Worm (Caenorhabditis elegans) whole organism, L2 larva: ENCODE results near the gene C28D4.8.
A peak's percentile ranks its signal among the peaks of the same experiment; 100 is the strongest.

Experiments used
- C34F6.9 ChIP-seq: fragments of 150-350 bp; optimal IDR thresholded peaks from 2 replicates; lab custom pipeline; 2014; ENCODE audit warnings: missing biosample characterization, missing genetic modification characterization
- F13H6.1 ChIP-seq: sonication (generic microtip); optimal IDR thresholded peaks from 2 replicates; lab custom pipeline; 2016; ENCODE audit warnings: missing genetic modification characterization, missing compliant biosample characterization
- R02D3.7 ChIP-seq: fragments of 150-350 bp; optimal IDR thresholded peaks from 2 replicates; lab custom pipeline; 2014; ENCODE audit warnings: missing biosample characterization, missing genetic modification characterization
- Y55F3AM.14 ChIP-seq: fragments of 200-800 bp; sonication (Bioruptor generic); optimal IDR thresholded peaks from 2 replicates; lab custom pipeline; 2018; ENCODE audit warnings: mild to moderate bottlenecking, missing genetic modification characterization, missing compliant biosample characterization
- ZK546.5 ChIP-seq: sonication (generic microtip); optimal IDR thresholded peaks from 2 replicates; lab custom pipeline; 2017; ENCODE audit warnings: missing biosample characterization, missing genetic modification characterization
- ama-1 ChIP-seq: fragments of 150-350 bp; optimal IDR thresholded peaks from 2 replicates; lab custom pipeline; 2018; ENCODE audit warnings: inconsistent platforms
- blmp-1 ChIP-seq: sonication (generic microtip); optimal IDR thresholded peaks from 2 replicates; lab custom pipeline; 2017; ENCODE audit warnings: missing genetic modification characterization, mild to moderate bottlenecking, missing compliant biosample characterization, antibody characterized with exemption, moderate library complexity; ENCODE audit not compliant: insufficient read depth
- ceh-16 ChIP-seq: fragments of 150-350 bp; optimal IDR thresholded peaks from 2 replicates; lab custom pipeline; 2014; ENCODE audit warnings: missing biosample characterization, missing genetic modification characterization
- crh-2 ChIP-seq: sonication (generic microtip); optimal IDR thresholded peaks from 2 replicates; lab custom pipeline; 2017; ENCODE audit warnings: missing biosample characterization, missing genetic modification characterization
- dmd-4 ChIP-seq: sonication (generic microtip); optimal IDR thresholded peaks from 2 replicates; lab custom pipeline; 2017; ENCODE audit warnings: missing biosample characterization, missing genetic modification characterization
- elt-1 ChIP-seq: fragments of 150-350 bp; optimal IDR thresholded peaks from 2 replicates; lab custom pipeline; 2014; ENCODE audit warnings: missing biosample characterization, missing genetic modification characterization
- elt-3 ChIP-seq: sonication (generic microtip); optimal IDR thresholded peaks from 2 replicates; lab custom pipeline; 2017; ENCODE audit warnings: missing biosample characterization, missing genetic modification characterization
- fos-1 ChIP-seq: fragments of 150-350 bp; optimal IDR thresholded peaks from 2 replicates; lab custom pipeline; 2014; ENCODE audit warnings: missing biosample characterization, missing genetic modification characterization
- gmeb-1 ChIP-seq: fragments of 150-350 bp; optimal IDR thresholded peaks from 2 replicates; lab custom pipeline; 2014; ENCODE audit warnings: missing biosample characterization, missing genetic modification characterization
- lin-11 ChIP-seq: fragments of 150-350 bp; sonication (generic microtip); optimal IDR thresholded peaks from 2 replicates; lab custom pipeline; 2014; ENCODE audit warnings: missing biosample characterization, missing genetic modification characterization, inconsistent platforms, mixed read lengths
- lin-13 ChIP-seq: fragments of 150-350 bp; optimal IDR thresholded peaks from 2 replicates; lab custom pipeline; 2014; ENCODE audit warnings: missing biosample characterization, missing genetic modification reagents, missing genetic modification characterization
- lin-39 ChIP-seq: fragments of 150-350 bp; optimal IDR thresholded peaks from 2 replicates; lab custom pipeline; 2014; ENCODE audit warnings: missing biosample characterization, missing genetic modification reagents, missing genetic modification characterization
- lsy-2 ChIP-seq, 2 experiments: fragments of 150-350 bp in 1 of 2; sonication (generic microtip) in 1 of 2; optimal IDR thresholded peaks; 2 replicates each; lab custom pipeline; 2014 to 2017; ENCODE audit warnings: missing biosample characterization in 2 of 2, missing genetic modification characterization in 2 of 2
- mab-5 ChIP-seq: fragments of 150-350 bp; optimal IDR thresholded peaks from 2 replicates; lab custom pipeline; 2014; ENCODE audit warnings: missing biosample characterization, missing genetic modification characterization
- mbf-1 ChIP-seq: sonication (generic microtip); optimal IDR thresholded peaks from 2 replicates; lab custom pipeline; 2017; ENCODE audit warnings: missing biosample characterization, missing genetic modification characterization
- nhr-10 ChIP-seq: sonication (generic microtip); optimal IDR thresholded peaks from 2 replicates; lab custom pipeline; 2017; ENCODE audit warnings: missing biosample characterization, missing genetic modification characterization
- nhr-12 ChIP-seq: fragments of 150-350 bp; optimal IDR thresholded peaks from 2 replicates; lab custom pipeline; 2014; ENCODE audit warnings: missing biosample characterization, missing genetic modification characterization
- nhr-129 ChIP-seq: fragments of 150-350 bp; optimal IDR thresholded peaks from 2 replicates; lab custom pipeline; 2014; ENCODE audit warnings: missing biosample characterization, missing genetic modification characterization
- nhr-21 ChIP-seq: fragments of 150-350 bp; optimal IDR thresholded peaks from 2 replicates; lab custom pipeline; 2014; ENCODE audit warnings: missing biosample characterization, missing genetic modification characterization
- nhr-25 ChIP-seq: fragments of 150-350 bp; sonication (generic microtip); optimal IDR thresholded peaks from 3 replicates; lab custom pipeline; 2014; ENCODE audit warnings: missing biosample characterization, missing genetic modification characterization
- nhr-6 ChIP-seq: fragments of 150-350 bp; optimal IDR thresholded peaks from 2 replicates; lab custom pipeline; 2014; ENCODE audit warnings: missing biosample characterization, missing genetic modification characterization
- nhr-77 ChIP-seq: fragments of 150-350 bp; optimal IDR thresholded peaks from 2 replicates; lab custom pipeline; 2014; ENCODE audit warnings: missing biosample characterization, missing genetic modification characterization
- skn-1 ChIP-seq: sonication (generic microtip); optimal IDR thresholded peaks from 2 replicates; lab custom pipeline; 2017; ENCODE audit warnings: missing biosample characterization, missing genetic modification characterization
- sma-3 ChIP-seq: sonication (generic microtip); optimal IDR thresholded peaks from 2 replicates; lab custom pipeline; 2016; ENCODE audit warnings: missing genetic modification reagents, missing genetic modification characterization, missing compliant biosample characterization
- sma-9 ChIP-seq, 2 experiments: fragments of 150-350 bp in 1 of 2; sonication (generic microtip) in 1 of 2; optimal IDR thresholded peaks; 2 replicates each; lab custom pipeline; 2014 to 2016; ENCODE audit warnings: missing genetic modification characterization in 2 of 2, mild to moderate bottlenecking in 1 of 2, missing biosample characterization in 1 of 2, missing compliant biosample characterization in 1 of 2, missing genetic modification reagents in 1 of 2, moderate library complexity in 1 of 2
- snpc-4 ChIP-seq: fragments of 150-350 bp; optimal IDR thresholded peaks from 2 replicates; lab custom pipeline; 2014; ENCODE audit warnings: missing biosample characterization, missing genetic modification characterization
- unc-39 ChIP-seq: fragments of 150-350 bp; optimal IDR thresholded peaks from 2 replicates; lab custom pipeline; 2014; ENCODE audit warnings: missing biosample characterization, missing genetic modification characterization
- unc-55 ChIP-seq: fragments of 150-350 bp; sonication (generic microtip); optimal IDR thresholded peaks from 3 replicates; lab custom pipeline; 2014; ENCODE audit warnings: missing biosample characterization, missing genetic modification reagents, missing genetic modification characterization
- unc-62 ChIP-seq: fragments of 150-350 bp; optimal IDR thresholded peaks from 2 replicates; lab custom pipeline; 2014; ENCODE audit warnings: missing biosample characterization, missing genetic modification reagents, missing genetic modification characterization
- zag-1 ChIP-seq: fragments of 150-350 bp; optimal IDR thresholded peaks from 2 replicates; lab custom pipeline; 2014; ENCODE audit warnings: missing biosample characterization, missing genetic modification characterization
- ztf-1 ChIP-seq: fragments of 200-800 bp; sonication (Bioruptor generic); conservative IDR thresholded peaks from 2 replicates; pipeline ENCODE4 v1.3.6; 2022; ENCODE audit warnings: missing genetic modification characterization, missing compliant biosample characterization
- ztf-4 ChIP-seq: fragments of 150-350 bp; optimal IDR thresholded peaks from 2 replicates; lab custom pipeline; 2014; ENCODE audit warnings: missing biosample characterization, missing genetic modification characterization

C28D4.8 gene

ce11 chrIV:9718396-9718795 lies 29.8 kb downstream of the C28D4.8 start (continued):
- TF ChIP-seq ceh-16 (tag; lab: Kevin White, UChicago) (peak; percentile 45), ztf-1 (GFP tag; lab: Robert Waterston, UW) (no peak), ama-1 (lab: Kevin White, UChicago) (peak; percentile 41), mbf-1 (tag; lab: Kevin White, UChicago) (no peak), nhr-77 (tag; lab: Kevin White, UChicago) (no peak), ztf-4 (tag; lab: Kevin White, UChicago) (peak; percentile 23), skn-1 (no peak), nhr-10 (tag; lab: Kevin White, UChicago) (no peak), nhr-6 (peak; percentile 9), F13H6.1 (tag; lab: Kevin White, UChicago) (peak; percentile 89), lsy-2 (tag; optimal IDR thresholded peaks at IDR 0.05; lab: Kevin White, UChicago) (peak; percentile 8 to 65), elt-3 (tag; lab: Kevin White, UChicago) (no peak), elt-1 (no peak), gmeb-1 (tag; lab: Kevin White, UChicago) (peak; percentile 23), unc-39 (no peak), unc-62 (GFP tag; lab: Kevin White, UChicago) (no peak), Y55F3AM.14 (GFP tag; lab: Kevin White, UChicago) (peak; percentile 68), lin-13 (GFP tag; lab: Kevin White, UChicago) (peak; percentile 75), mab-5 (peak; percentile 5), fos-1 (peak; percentile 92)

- TF ChIP-seq sma-9 (GFP tag; optimal IDR thresholded peaks at IDR 0.05; lab: Kevin White, UChicago): peak; percentile 6
- TF ChIP-seq sma-9 (tag; optimal IDR thresholded peaks at IDR 0.05; lab: Kevin White, UChicago): no peak
- TF ChIP-seq R02D3.7 (tag; lab: Kevin White, UChicago): no peak
- TF ChIP-seq nhr-129 (tag; lab: Kevin White, UChicago): peak; percentile 98
- TF ChIP-seq, all 48 proteins: peak for 2
Measured at ce11 chrIV:9717844-9718243, 30.4 kb downstream of the C28D4.8 start.

- TF ChIP-seq sma-3 (GFP tag; lab: Kevin White, UChicago) (peak; percentile 24), skn-1 (peak; percentile 40), elt-1 (no peak), snpc-4 (peak; percentile 7), nhr-129 (tag; lab: Kevin White, UChicago) (peak; percentile 31), elt-3 (tag; lab: Kevin White, UChicago) (no peak), C34F6.9 (tag; lab: Kevin White, UChicago) (peak; percentile 16), lsy-2 (tag; optimal IDR thresholded peaks at IDR 0.05; lab: Kevin White, UChicago) (peak in 1 of 2 experiments; percentile 15), blmp-1 (tag; lab: Kevin White, UChicago) (peak; percentile 93), ama-1 (lab: Kevin White, UChicago) (no peak), nhr-25 (tag; lab: Kevin White, UChicago) (peak; percentile 63), fos-1 (peak; percentile 92), nhr-21 (tag; lab: Kevin White, UChicago) (peak; percentile 21), crh-2 (tag; lab: Kevin White, UChicago) (peak; percentile 69)
Measured at ce11 chrIV:9716490-9716889, 31.8 kb downstream of the C28D4.8 start.

ce11 chrIV:9714264-9714663 lies 34.0 kb downstream of the C28D4.8 start:
- no peak for TF ChIP-seq nhr-12
- TF ChIP-seq ZK546.5: no peak
- no peak for TF ChIP-seq unc-62 (GFP tag; lab: Kevin White, UChicago)
- no peak for TF ChIP-seq fos-1
- no peak for TF ChIP-seq lin-39
- no peak for TF ChIP-seq unc-55 (GFP tag; lab: Kevin White, UChicago)
- TF ChIP-seq mbf-1 (tag; lab: Kevin White, UChicago): no peak
- TF ChIP-seq lin-11 (tag; lab: Kevin White, UChicago): no peak
- TF ChIP-seq skn-1: no peak
- TF ChIP-seq sma-9 (GFP tag; optimal IDR thresholded peaks at IDR 0.05; lab: Kevin White, UChicago): no peak
- no peak for TF ChIP-seq sma-9 (tag; optimal IDR thresholded peaks at IDR 0.05; lab: Kevin White, UChicago)
- TF ChIP-seq zag-1 (tag; lab: Kevin White, UChicago): no peak
- no peak for TF ChIP-seq dmd-4 (tag; lab: Kevin White, UChicago)
- no peak for TF ChIP-seq ztf-1 (GFP tag; lab: Robert Waterston, UW)
- TF ChIP-seq nhr-77 (tag; lab: Kevin White, UChicago): no peak
- TF ChIP-seq, all 48 proteins: peak for 0
